Worm (Caenorhabditis elegans) whole organism, L3 larva: ENCODE measurements around the gene bed-2.

Experiments used
- R02D3.7 ChIP-seq: fragments of 150-350 bp; optimal IDR thresholded peaks from 2 replicates; lab custom pipeline; 2014; ENCODE audit warnings: missing biosample characterization, missing genetic modification characterization
- ZK546.5 ChIP-seq: sonication (generic microtip); optimal IDR thresholded peaks from 2 replicates; lab custom pipeline; 2017; ENCODE audit warnings: missing biosample characterization, missing genetic modification characterization
- ama-1 ChIP-seq: fragments of 150-350 bp; optimal IDR thresholded peaks from 2 replicates; lab custom pipeline; 2018
- ceh-16 ChIP-seq: sonication (generic microtip); optimal IDR thresholded peaks from 2 replicates; lab custom pipeline; 2017; ENCODE audit warnings: missing biosample characterization, missing genetic modification characterization
- ceh-28 ChIP-seq: fragments of 150-350 bp; optimal IDR thresholded peaks from 2 replicates; lab custom pipeline; 2014; ENCODE audit warnings: missing biosample characterization, missing genetic modification reagents, missing genetic modification characterization
- ceh-82 ChIP-seq: fragments of 150-350 bp; optimal IDR thresholded peaks from 2 replicates; lab custom pipeline; 2014; ENCODE audit warnings: missing biosample characterization, missing genetic modification characterization
- ceh-9 ChIP-seq: sonication (generic microtip); optimal IDR thresholded peaks from 2 replicates; lab custom pipeline; 2018; ENCODE audit warnings: missing biosample characterization, missing genetic modification characterization
- daf-12 ChIP-seq: fragments of 150-350 bp; optimal IDR thresholded peaks from 2 replicates; lab custom pipeline; 2014; ENCODE audit warnings: missing biosample characterization, missing genetic modification reagents, missing genetic modification characterization
- egl-27 ChIP-seq: sonication (generic microtip); optimal IDR thresholded peaks from 4 replicates; lab custom pipeline; 2017; ENCODE audit warnings: missing biosample characterization, missing genetic modification reagents, missing genetic modification characterization
- elt-1 ChIP-seq: fragments of 150-350 bp; optimal IDR thresholded peaks from 2 replicates; lab custom pipeline; 2014; ENCODE audit warnings: missing biosample characterization, missing genetic modification characterization
- elt-2 ChIP-seq: sonication (generic microtip); optimal IDR thresholded peaks from 2 replicates; lab custom pipeline; 2016; ENCODE audit warnings: missing genetic modification reagents, mild to moderate bottlenecking, missing genetic modification characterization, missing compliant biosample characterization
- elt-3 ChIP-seq, 3 experiments: fragments of 150-350 bp in 1 of 3; sonication (generic microtip) in 2 of 3; optimal IDR thresholded peaks; 2 replicates in 2 of 3; 4 replicates in 1 of 3; lab custom pipeline; 2014 to 2017; ENCODE audit warnings: missing biosample characterization in 3 of 3, missing genetic modification characterization in 3 of 3
- fkh-10 ChIP-seq: sonication (generic microtip); optimal IDR thresholded peaks from 2 replicates; lab custom pipeline; 2017; ENCODE audit warnings: missing biosample characterization, missing genetic modification reagents, missing genetic modification characterization
- fkh-2 ChIP-seq: fragments of 150-350 bp; optimal IDR thresholded peaks from 2 replicates; lab custom pipeline; 2014; ENCODE audit warnings: missing biosample characterization, missing genetic modification reagents, missing genetic modification characterization
- fos-1 ChIP-seq: fragments of 150-350 bp; optimal IDR thresholded peaks from 2 replicates; lab custom pipeline; 2014; ENCODE audit warnings: missing biosample characterization, missing genetic modification characterization
- lin-39 ChIP-seq: fragments of 150-350 bp; optimal IDR thresholded peaks from 2 replicates; lab custom pipeline; 2018; ENCODE audit warnings: missing biosample characterization, missing genetic modification reagents, missing genetic modification characterization
- lsy-12 ChIP-seq: sonication (generic microtip); optimal IDR thresholded peaks from 2 replicates; lab custom pipeline; 2016; ENCODE audit warnings: mild to moderate bottlenecking, missing genetic modification characterization, missing compliant biosample characterization
- mdl-1 ChIP-seq: fragments of 150-350 bp; optimal IDR thresholded peaks from 2 replicates; lab custom pipeline; 2014; ENCODE audit warnings: missing biosample characterization, missing genetic modification characterization
- mml-1 ChIP-seq: fragments of 150-350 bp; sonication (generic microtip); optimal IDR thresholded peaks from 3 replicates; lab custom pipeline; 2014; ENCODE audit warnings: missing biosample characterization, missing genetic modification characterization
- nfya-1 ChIP-seq: sonication (generic microtip); optimal IDR thresholded peaks from 2 replicates; lab custom pipeline; 2017; ENCODE audit warnings: missing genetic modification characterization, mild to moderate bottlenecking, missing compliant biosample characterization, antibody characterized with exemption, moderate library complexity; ENCODE audit not compliant: insufficient read depth
- nhr-11 ChIP-seq: fragments of 150-350 bp; optimal IDR thresholded peaks from 2 replicates; lab custom pipeline; 2014; ENCODE audit warnings: missing biosample characterization, missing genetic modification characterization
- nhr-12 ChIP-seq: fragments of 150-350 bp; optimal IDR thresholded peaks from 2 replicates; lab custom pipeline; 2014; ENCODE audit warnings: missing biosample characterization, missing genetic modification characterization
- nhr-23 ChIP-seq: fragments of 150-350 bp; optimal IDR thresholded peaks from 2 replicates; lab custom pipeline; 2014; ENCODE audit warnings: missing biosample characterization, missing genetic modification reagents, missing genetic modification characterization
- nhr-237 ChIP-seq: fragments of 150-350 bp; optimal IDR thresholded peaks from 2 replicates; lab custom pipeline; 2014; ENCODE audit warnings: missing biosample characterization, missing genetic modification characterization
- nhr-25 ChIP-seq: sonication (generic microtip); optimal IDR thresholded peaks from 2 replicates; lab custom pipeline; 2017; ENCODE audit warnings: missing biosample characterization, missing genetic modification characterization
- nhr-28 ChIP-seq: fragments of 150-350 bp; optimal IDR thresholded peaks from 2 replicates; lab custom pipeline; 2014; ENCODE audit warnings: missing biosample characterization, missing genetic modification characterization
- nhr-43 ChIP-seq: sonication (generic microtip); optimal IDR thresholded peaks from 2 replicates; lab custom pipeline; 2016; ENCODE audit warnings: mild to moderate bottlenecking, missing genetic modification characterization, missing compliant biosample characterization; ENCODE audit not compliant: poor library complexity, severe bottlenecking
- nhr-67 ChIP-seq: fragments of 150-350 bp; optimal IDR thresholded peaks from 2 replicates; lab custom pipeline; 2014; ENCODE audit warnings: missing biosample characterization, missing genetic modification characterization
- nhr-77 ChIP-seq: fragments of 150-350 bp; optimal IDR thresholded peaks from 2 replicates; lab custom pipeline; 2014; ENCODE audit warnings: missing biosample characterization, missing genetic modification characterization
- pha-4 ChIP-seq: fragments of 150-350 bp; optimal IDR thresholded peaks from 2 replicates; lab custom pipeline; 2014; ENCODE audit warnings: missing biosample characterization, missing genetic modification reagents, missing genetic modification characterization
- pqm-1 ChIP-seq: fragments of 150-350 bp; optimal IDR thresholded peaks from 2 replicates; lab custom pipeline; 2017; ENCODE audit warnings: missing biosample characterization, missing genetic modification characterization, inconsistent platforms
- sea-2 ChIP-seq: fragments of 150-350 bp; sonication (generic microtip); optimal IDR thresholded peaks from 4 replicates; lab custom pipeline; 2014; ENCODE audit warnings: missing biosample characterization, missing genetic modification reagents, missing genetic modification characterization
- skn-1 ChIP-seq: fragments of 150-350 bp; optimal IDR thresholded peaks from 2 replicates; lab custom pipeline; 2014; ENCODE audit warnings: missing biosample characterization, missing genetic modification characterization
- snpc-4 ChIP-seq: fragments of 150-350 bp; optimal IDR thresholded peaks from 2 replicates; lab custom pipeline; 2014; ENCODE audit warnings: missing biosample characterization, missing genetic modification characterization
- tbx-2 ChIP-seq: sonication (generic microtip); optimal IDR thresholded peaks from 2 replicates; lab custom pipeline; 2016; ENCODE audit warnings: mild to moderate bottlenecking, missing genetic modification characterization, missing compliant biosample characterization
- unc-39 ChIP-seq: sonication (generic microtip); optimal IDR thresholded peaks from 4 replicates; lab custom pipeline; 2017; ENCODE audit warnings: missing biosample characterization, missing genetic modification characterization
- zag-1 ChIP-seq: fragments of 150-350 bp; optimal IDR thresholded peaks from 2 replicates; lab custom pipeline; 2014; ENCODE audit warnings: missing biosample characterization, missing genetic modification characterization
- ztf-4 ChIP-seq: fragments of 150-350 bp; optimal IDR thresholded peaks from 2 replicates; lab custom pipeline; 2014; ENCODE audit warnings: missing biosample characterization, missing genetic modification characterization

bed-2 gene

DNA sequence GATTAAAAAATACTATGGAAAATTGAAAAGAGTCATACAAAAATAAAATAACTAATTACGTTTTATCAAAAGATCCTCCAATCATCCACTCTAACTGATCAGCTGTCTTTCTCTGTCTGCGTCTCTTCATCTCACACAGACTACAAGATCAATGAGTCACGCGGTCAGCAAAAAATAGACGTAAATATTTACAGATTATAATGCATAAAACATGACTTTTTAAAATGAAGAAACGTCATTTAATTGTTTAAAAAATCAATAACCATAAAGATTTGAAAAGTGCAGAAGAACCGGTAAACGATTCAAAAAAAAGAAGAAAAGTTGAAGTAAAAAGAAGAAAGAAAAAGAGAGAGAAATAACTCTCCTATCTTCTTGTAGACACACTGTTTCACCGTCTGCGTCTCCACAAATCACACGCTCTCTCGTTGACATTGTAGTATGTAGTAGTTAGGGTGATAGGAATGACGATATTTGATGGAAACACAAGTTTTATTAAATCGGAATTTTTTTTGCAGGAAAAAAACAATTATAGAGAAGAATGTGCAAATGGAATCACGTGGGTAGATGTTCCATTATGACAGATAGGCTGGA is 25.7 kb downstream of the bed-2 start:
- TF ChIP-seq ceh-9: no peak
- no peak for TF ChIP-seq ceh-82 (tag; lab: Kevin White, UChicago)
- TF ChIP-seq skn-1: no peak
- no peak for TF ChIP-seq nhr-12
- no peak for TF ChIP-seq unc-39
- TF ChIP-seq daf-12 (tag; lab: Kevin White, UChicago): no peak
- TF ChIP-seq mml-1 (tag; lab: Kevin White, UChicago): no peak
- TF ChIP-seq elt-1 (tag; lab: Kevin White, UChicago): no peak
- no peak for TF ChIP-seq nhr-77
- peak; percentile 92 for TF ChIP-seq pha-4 (tag; lab: Kevin White, UChicago)
- no peak for TF ChIP-seq nhr-43 (tag; lab: Kevin White, UChicago)
- TF ChIP-seq mdl-1 (tag; lab: Kevin White, UChicago): no peak
- no peak for TF ChIP-seq zag-1 (tag; lab: Kevin White, UChicago)
- TF ChIP-seq nhr-67: no peak
- TF ChIP-seq nhr-25: peak; percentile 48
- TF ChIP-seq nfya-1 (tag; lab: Kevin White, UChicago): peak; percentile 56
- no peak for TF ChIP-seq tbx-2
- TF ChIP-seq R02D3.7 (tag; lab: Kevin White, UChicago): no peak
- peak; percentile 69 for TF ChIP-seq ceh-28
- TF ChIP-seq elt-2 (tag; lab: Kevin White, UChicago): peak; percentile 33
- no peak for TF ChIP-seq ama-1 (lab: Kevin White, UChicago)
- no peak for TF ChIP-seq elt-3 (tag; optimal IDR thresholded peaks at IDR 0.05; lab: Kevin White, UChicago)
- TF ChIP-seq fos-1: no peak
- no peak for TF ChIP-seq fkh-2 (tag; lab: Kevin White, UChicago)
- no peak for TF ChIP-seq fkh-10
- no peak for TF ChIP-seq nhr-23 (tag; lab: Kevin White, UChicago)
- no peak for TF ChIP-seq snpc-4 (tag; lab: Kevin White, UChicago)
- no peak for TF ChIP-seq lsy-12 (tag; lab: Kevin White, UChicago)
- TF ChIP-seq ZK546.5 (tag; lab: Kevin White, UChicago): no peak

DNA sequence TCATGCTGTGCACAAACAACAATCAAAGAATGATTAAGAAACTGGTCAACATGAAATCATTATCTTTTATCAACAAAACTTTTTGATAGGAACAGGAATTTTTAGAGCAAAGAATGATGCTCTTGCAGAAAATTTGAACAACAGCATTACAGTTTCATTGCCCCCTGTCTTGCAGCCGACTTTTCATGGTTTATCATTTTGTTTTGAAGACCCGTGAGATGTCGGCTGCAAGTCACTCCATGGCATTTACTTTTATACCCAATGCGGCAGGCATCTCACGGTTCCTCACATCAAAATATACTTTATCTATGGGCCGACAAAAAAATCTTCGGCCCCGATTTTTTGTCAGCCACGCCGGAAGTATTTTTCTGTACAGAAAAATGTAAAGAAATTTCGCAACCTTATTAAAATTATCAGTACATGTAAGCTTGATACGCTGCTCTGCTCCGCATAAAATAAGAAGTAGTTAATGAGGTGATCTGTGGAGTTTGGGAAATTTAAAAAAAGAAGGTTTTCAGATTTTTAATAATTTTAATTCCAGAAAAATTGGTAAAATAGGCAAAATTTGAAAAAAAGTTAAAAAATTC is 27.1 kb downstream of the bed-2 start:
- TF ChIP-seq unc-39 (no peak), elt-2 (tag; lab: Kevin White, UChicago) (peak; percentile 45), ceh-16 (no peak), pha-4 (tag; lab: Kevin White, UChicago) (peak; percentile 37), nfya-1 (tag; lab: Kevin White, UChicago) (no peak)

DNA sequence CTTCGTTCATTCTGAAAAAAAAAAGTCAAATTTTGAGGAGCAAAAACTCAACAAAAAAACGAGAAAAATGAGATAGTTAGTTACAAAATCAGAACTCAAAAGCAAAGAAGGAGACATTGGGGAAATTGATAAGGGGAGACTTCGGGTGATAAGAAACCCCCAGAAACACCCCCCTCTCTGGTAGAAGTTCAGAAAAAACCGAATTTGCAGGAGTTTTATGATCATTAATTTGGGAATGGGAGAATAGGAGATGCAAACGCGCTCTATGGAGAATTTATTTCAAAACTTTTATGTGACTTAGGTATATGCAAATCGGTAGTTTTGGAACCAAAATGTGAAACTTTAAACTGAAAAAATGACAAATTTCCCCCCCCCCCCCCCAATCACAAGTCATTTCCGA is 28.1 kb downstream of the bed-2 start, which contains the start of gene sbp-1:
Gene sbp-1 (minus strand): TSS at position 11 of the 400 bp plus-strand sequence.
- TF ChIP-seq elt-2 (tag; lab: Kevin White, UChicago) (peak; percentile 74), pqm-1 (tag; lab: Kevin White, UChicago) (peak; percentile 44), egl-27 (no peak)
- TF ChIP-seq, all 47 proteins: peak for 2

DNA sequence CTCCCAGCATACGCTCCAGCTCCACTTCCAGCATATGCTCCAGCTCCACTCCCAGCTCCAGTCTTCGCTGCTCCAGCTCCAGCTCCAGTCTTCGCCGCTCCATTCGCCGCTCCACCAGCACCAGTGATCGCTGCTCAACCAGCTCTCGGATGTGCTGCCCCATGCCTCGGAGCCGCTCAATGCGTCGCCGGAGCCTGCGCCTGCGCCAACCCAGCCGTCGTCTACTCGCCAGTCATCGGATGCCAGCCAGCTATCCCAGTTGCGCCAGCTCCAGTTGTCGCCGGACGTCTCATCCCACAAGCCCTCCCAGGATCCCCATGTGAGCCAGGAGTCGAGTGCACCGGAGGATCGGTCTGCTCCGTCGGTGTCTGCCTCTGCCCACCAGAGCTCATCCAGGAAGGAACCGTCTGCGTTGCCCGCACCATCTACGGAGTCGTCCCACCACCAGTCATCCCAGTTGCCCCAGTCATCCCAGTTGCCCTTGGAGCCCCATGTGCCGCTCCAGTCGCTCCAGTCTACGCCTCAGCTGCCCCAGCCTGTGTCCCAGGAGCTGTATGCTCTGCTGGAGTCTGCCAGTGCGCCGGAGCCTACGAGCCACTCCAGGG is 43.0 kb downstream of the bed-2 start:
- TF ChIP-seq fos-1: no peak
- TF ChIP-seq fkh-2 (tag; lab: Kevin White, UChicago): no peak
- no peak for TF ChIP-seq nhr-12
- TF ChIP-seq fkh-10: no peak
- no peak for TF ChIP-seq daf-12 (tag; lab: Kevin White, UChicago)
- TF ChIP-seq unc-39: no peak
- no peak for TF ChIP-seq snpc-4 (tag; lab: Kevin White, UChicago)
- no peak for TF ChIP-seq nhr-237 (tag; lab: Kevin White, UChicago)
- no peak for TF ChIP-seq ztf-4 (tag; lab: Kevin White, UChicago)
- TF ChIP-seq, all 47 proteins: peak for 0

DNA sequence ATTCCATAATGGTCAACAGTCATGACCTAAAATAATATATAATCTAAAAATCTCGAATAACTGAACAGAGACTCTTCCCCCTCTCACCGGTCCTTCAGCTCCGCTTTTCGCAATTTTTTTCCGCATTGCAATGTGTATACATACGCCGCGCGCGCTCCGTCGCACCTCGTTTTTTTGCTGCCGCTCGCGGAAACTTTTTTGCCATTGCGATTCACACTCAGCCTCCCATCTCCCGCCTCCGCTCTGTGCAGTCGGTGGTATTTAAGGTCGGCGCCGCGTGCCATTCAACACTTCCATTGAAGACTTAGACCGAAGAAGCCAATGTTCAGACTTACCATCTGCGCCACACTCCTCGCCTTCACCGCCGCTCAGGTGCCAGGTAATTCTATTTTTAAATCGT is 43.7 kb downstream of the bed-2 start, which contains the start of gene idpc-1:
Gene idpc-1 (plus strand): TSS at position 301 of the 400 bp plus-strand sequence.
- TF ChIP-seq nhr-11 (tag; lab: Kevin White, UChicago): no peak
- no peak for TF ChIP-seq mdl-1 (tag; lab: Kevin White, UChicago)
- no peak for TF ChIP-seq nhr-25
- TF ChIP-seq sea-2 (GFP tag; lab: Kevin White, UChicago): no peak
- TF ChIP-seq zag-1 (tag; lab: Kevin White, UChicago): no peak
- no peak for TF ChIP-seq ZK546.5 (tag; lab: Kevin White, UChicago)
- TF ChIP-seq nhr-28: no peak
- no peak for TF ChIP-seq nhr-237 (tag; lab: Kevin White, UChicago)
- no peak for TF ChIP-seq lsy-12 (tag; lab: Kevin White, UChicago)
- TF ChIP-seq daf-12 (tag; lab: Kevin White, UChicago): no peak
- TF ChIP-seq lin-39: no peak
- TF ChIP-seq snpc-4 (tag; lab: Kevin White, UChicago): no peak
- no peak for TF ChIP-seq ceh-16
- no peak for TF ChIP-seq fkh-10
- no peak for TF ChIP-seq pha-4 (tag; lab: Kevin White, UChicago)
- no peak for TF ChIP-seq nhr-12
- no peak for TF ChIP-seq fkh-2 (tag; lab: Kevin White, UChicago)
- no peak for TF ChIP-seq nhr-23 (tag; lab: Kevin White, UChicago)
- TF ChIP-seq unc-39: no peak
